Worm (Caenorhabditis elegans): ENCODE measurements around the gene srw-6.

DNA sequence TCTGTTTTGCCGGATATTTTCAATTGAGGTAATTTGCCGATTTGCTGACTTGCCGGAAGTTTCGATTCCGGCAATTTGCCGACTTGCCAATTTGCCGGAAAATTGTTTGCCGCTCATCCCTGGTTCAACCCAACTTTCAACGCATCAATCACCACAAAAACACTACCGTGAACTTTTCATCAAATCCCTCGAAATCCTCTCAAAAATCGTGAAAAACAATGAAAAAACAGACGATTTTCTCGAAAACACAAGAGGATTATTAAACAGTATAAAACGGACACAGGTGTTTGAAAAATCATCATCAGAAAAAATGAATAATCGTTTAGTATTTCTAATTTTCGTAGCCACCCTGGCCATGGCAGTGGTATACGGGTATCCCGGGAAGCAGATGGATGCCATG, 41.5 kb upstream of the srw-6 start, which contains the start of gene Y39H10A.1:
- no peak for TF ChIP-seq nhr-28 (tag; optimal IDR thresholded peaks at IDR 0.05)
- TF ChIP-seq blmp-1 (tag; optimal IDR thresholded peaks at IDR 0.05): no peak
- no peak for TF ChIP-seq nhr-76 (tag; optimal IDR thresholded peaks at IDR 0.05)
- TF ChIP-seq sptf-1 (tag; optimal IDR thresholded peaks at IDR 0.05): no peak
- no peak for TF ChIP-seq unc-62 (GFP tag; optimal IDR thresholded peaks at IDR 0.05)
- TF ChIP-seq lin-13 (tag; optimal IDR thresholded peaks at IDR 0.05): no peak
- TF ChIP-seq nhr-237 (tag; optimal IDR thresholded peaks at IDR 0.05): no peak
- no peak for TF ChIP-seq snpc-4 (tag; optimal IDR thresholded peaks at IDR 0.05)
- no peak for TF ChIP-seq mep-1 (tag; optimal IDR thresholded peaks at IDR 0.05)
